Worm (Caenorhabditis elegans) whole organism, L3 larva: ENCODE data around the gene srg-41.

ENCODE experiments used
- R02D3.7 ChIP-seq: fragments of 150-350 bp; optimal IDR thresholded peaks from 2 replicates; lab custom pipeline; 2014; ENCODE audit warnings: missing biosample characterization, missing genetic modification characterization
- egl-5 ChIP-seq: fragments of 150-350 bp; optimal IDR thresholded peaks from 2 replicates; lab custom pipeline; 2017; ENCODE audit warnings: missing biosample characterization, missing genetic modification reagents, missing genetic modification characterization, inconsistent platforms
- elt-2 ChIP-seq: sonication (generic microtip); optimal IDR thresholded peaks from 2 replicates; lab custom pipeline; 2016; ENCODE audit warnings: missing genetic modification reagents, mild to moderate bottlenecking, missing genetic modification characterization, missing compliant biosample characterization
- fkh-2 ChIP-seq: fragments of 150-350 bp; optimal IDR thresholded peaks from 2 replicates; lab custom pipeline; 2014; ENCODE audit warnings: missing biosample characterization, missing genetic modification reagents, missing genetic modification characterization
- nfya-1 ChIP-seq: sonication (generic microtip); optimal IDR thresholded peaks from 2 replicates; lab custom pipeline; 2017; ENCODE audit warnings: missing genetic modification characterization, mild to moderate bottlenecking, missing compliant biosample characterization, antibody characterized with exemption, moderate library complexity; ENCODE audit not compliant: insufficient read depth
- nhr-11 ChIP-seq: fragments of 150-350 bp; optimal IDR thresholded peaks from 2 replicates; lab custom pipeline; 2014; ENCODE audit warnings: missing biosample characterization, missing genetic modification characterization
- nhr-28 ChIP-seq: fragments of 150-350 bp; optimal IDR thresholded peaks from 2 replicates; lab custom pipeline; 2014; ENCODE audit warnings: missing biosample characterization, missing genetic modification characterization
- pha-4 ChIP-seq: fragments of 150-350 bp; optimal IDR thresholded peaks from 2 replicates; lab custom pipeline; 2014; ENCODE audit warnings: missing biosample characterization, missing genetic modification reagents, missing genetic modification characterization
- snpc-4 ChIP-seq: fragments of 150-350 bp; optimal IDR thresholded peaks from 2 replicates; lab custom pipeline; 2014; ENCODE audit warnings: missing biosample characterization, missing genetic modification characterization
- zag-1 ChIP-seq: fragments of 150-350 bp; optimal IDR thresholded peaks from 2 replicates; lab custom pipeline; 2014; ENCODE audit warnings: missing biosample characterization, missing genetic modification characterization

DNA sequence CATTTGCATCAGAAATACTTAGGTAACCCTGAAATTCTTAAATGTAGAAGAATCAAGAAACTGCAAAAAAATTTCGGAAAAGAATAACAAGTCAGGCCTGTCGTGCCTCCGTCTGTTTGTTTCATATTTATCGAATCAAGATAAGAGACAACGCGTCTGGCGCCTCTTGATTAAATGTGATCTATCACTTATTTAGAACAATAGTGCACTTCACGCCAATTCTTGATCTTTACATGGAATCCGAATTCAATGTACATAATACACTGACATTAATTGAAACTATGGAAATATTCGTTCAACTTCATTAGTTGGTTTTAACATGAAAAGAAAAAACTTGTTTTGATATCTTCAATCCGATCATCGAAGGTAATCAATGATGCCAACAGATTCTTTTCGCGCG, 39.2 kb downstream of the srg-41 start, which contains the start of gene mboa-2:
- TF ChIP-seq elt-2 (tag; lab: Kevin White, UChicago): peak; percentile 60
- TF ChIP-seq pha-4 (tag; lab: Kevin White, UChicago): no peak
- no peak for TF ChIP-seq egl-5 (tag; lab: Kevin White, UChicago)
- peak; percentile 10 for TF ChIP-seq nfya-1 (tag; lab: Kevin White, UChicago)
- TF ChIP-seq snpc-4 (tag; lab: Kevin White, UChicago): no peak
- no peak for TF ChIP-seq fkh-2
- no peak for TF ChIP-seq zag-1
- TF ChIP-seq nhr-11 (tag; lab: Kevin White, UChicago): no peak
- no peak for TF ChIP-seq nhr-28 (tag; lab: Kevin White, UChicago)
- no peak for TF ChIP-seq R02D3.7 (tag; lab: Kevin White, UChicago)
